Fruit fly (Drosophila melanogaster) whole organism, embryonic: Measurements from ENCODE around the gene fiz.

Experiments
- CG1024 ChIP-seq: fragments of 200-800 bp; sonication (Bioruptor generic); IDR thresholded peaks from 2 replicates; pipeline ENCODE4 v1.3.6; 2022; ENCODE audit warnings: missing biosample characterization, missing genetic modification characterization
- CG10267 ChIP-seq: fragments of 200-800 bp; sonication (Bioruptor generic); optimal IDR thresholded peaks from 2 replicates; lab custom pipeline; 2018; ENCODE audit warnings: missing biosample characterization, mild to moderate bottlenecking, missing genetic modification characterization, moderate library complexity
- CG10431 ChIP-seq: fragments of 200-800 bp; sonication (Bioruptor generic); optimal IDR thresholded peaks from 3 replicates; lab custom pipeline; 2018; ENCODE audit warnings: missing biosample characterization, mild to moderate bottlenecking, missing genetic modification characterization
- CG12236 ChIP-seq: fragments of 200-800 bp; sonication (Bioruptor generic); optimal IDR thresholded peaks from 2 replicates; lab custom pipeline; 2016; ENCODE audit warnings: missing biosample characterization, missing genetic modification characterization
- CG14710 ChIP-seq: fragments of 200-800 bp; sonication (Bioruptor generic); optimal IDR thresholded peaks from 3 replicates; lab custom pipeline; 2019; ENCODE audit warnings: missing biosample characterization, mild to moderate bottlenecking, missing genetic modification characterization, moderate library complexity
- CG15269 ChIP-seq: fragments of 200-800 bp; sonication (Bioruptor generic); optimal IDR thresholded peaks from 2 replicates; lab custom pipeline; 2018; ENCODE audit warnings: missing biosample characterization, mild to moderate bottlenecking, missing genetic modification characterization, moderate library complexity
- CG15601 ChIP-seq: fragments of 200-800 bp; sonication (Bioruptor generic); optimal IDR thresholded peaks from 3 replicates; lab custom pipeline; 2019; ENCODE audit warnings: missing biosample characterization, mild to moderate bottlenecking, missing genetic modification characterization, moderate library complexity
- CG15696 ChIP-seq: fragments of 200-800 bp; sonication (Bioruptor generic); optimal IDR thresholded peaks from 2 replicates; lab custom pipeline; 2019; ENCODE audit warnings: missing biosample characterization, mild to moderate bottlenecking, missing genetic modification characterization, moderate library complexity
- CG16779 ChIP-seq: fragments of 200-800 bp; sonication (Bioruptor generic); IDR thresholded peaks from 2 replicates; pipeline ENCODE4 v1.3.6; 2022; ENCODE audit warnings: missing biosample characterization, missing genetic modification characterization
- CG17829 ChIP-seq: fragments of 200-800 bp; optimal IDR thresholded peaks from 2 replicates; lab custom pipeline; 2019; ENCODE audit warnings: missing biosample characterization, mild to moderate bottlenecking, missing genetic modification characterization, moderate library complexity
- CG17912 ChIP-seq: fragments of 200-800 bp; sonication (Bioruptor generic); optimal IDR thresholded peaks from 2 replicates; lab custom pipeline; 2018; ENCODE audit warnings: missing biosample characterization, mild to moderate bottlenecking, missing genetic modification characterization
- CG2678 ChIP-seq: fragments of 200-800 bp; sonication (Bioruptor generic); optimal IDR thresholded peaks from 3 replicates; lab custom pipeline; 2019; ENCODE audit warnings: missing biosample characterization, mild to moderate bottlenecking, missing genetic modification characterization, moderate library complexity
- CG5953 ChIP-seq: fragments of 200-800 bp; sonication (Bioruptor generic); IDR thresholded peaks from 2 replicates; pipeline ENCODE4 v1.3.6; 2022; ENCODE audit warnings: missing biosample characterization, missing genetic modification characterization
- CG6654 ChIP-seq: fragments of 200-800 bp; sonication (Bioruptor generic); optimal IDR thresholded peaks from 2 replicates; lab custom pipeline; 2017; ENCODE audit warnings: missing biosample characterization, mild to moderate bottlenecking, missing genetic modification characterization
- CG6683 ChIP-seq: fragments of 200-800 bp; sonication (Bioruptor generic); optimal IDR thresholded peaks from 2 replicates; lab custom pipeline; 2017; ENCODE audit warnings: missing biosample characterization, mild to moderate bottlenecking, missing genetic modification characterization, missing genetic modification reagents
- CG8388 ChIP-seq: fragments of 200-800 bp; sonication (Bioruptor generic); optimal IDR thresholded peaks from 2 replicates; lab custom pipeline; 2019; ENCODE audit warnings: missing biosample characterization, mild to moderate bottlenecking, missing genetic modification characterization, moderate library complexity
- Chrac-16 ChIP-seq: fragments of 200-800 bp; sonication (Bioruptor generic); optimal IDR thresholded peaks from 3 replicates; lab custom pipeline; 2016; ENCODE audit warnings: missing biosample characterization, missing genetic modification characterization
- CoRest ChIP-seq: fragments of 200-800 bp; sonication (Bioruptor generic); optimal IDR thresholded peaks from 3 replicates; lab custom pipeline; 2018; ENCODE audit warnings: missing biosample characterization, mild to moderate bottlenecking, missing genetic modification characterization, moderate library complexity
- CrebB ChIP-seq: fragments of 200-800 bp; sonication (Bioruptor generic); optimal IDR thresholded peaks from 3 replicates; lab custom pipeline; 2018; ENCODE audit warnings: missing biosample characterization, mild to moderate bottlenecking, missing genetic modification characterization
- Deaf1 ChIP-seq: fragments of 200-800 bp; optimal IDR thresholded peaks from 3 replicates; lab custom pipeline; 2019; ENCODE audit warnings: missing biosample characterization, mild to moderate bottlenecking, missing genetic modification characterization, moderate library complexity
- Elba2 ChIP-seq: fragments of 200-800 bp; sonication (Bioruptor generic); optimal IDR thresholded peaks from 3 replicates; lab custom pipeline; 2016; ENCODE audit warnings: missing biosample characterization, missing genetic modification characterization
- Hr3 ChIP-seq: fragments of 200-800 bp; sonication (Bioruptor generic); optimal IDR thresholded peaks from 3 replicates; lab custom pipeline; 2016; ENCODE audit warnings: missing biosample characterization, missing genetic modification characterization
- Lim3 ChIP-seq: fragments of 200-800 bp; sonication (Bioruptor generic); IDR thresholded peaks from 2 replicates; pipeline ENCODE4 v1.3.6; 2022; ENCODE audit warnings: missing biosample characterization, missing genetic modification characterization
- Six4 ChIP-seq: fragments of 200-800 bp; sonication (Bioruptor generic); optimal IDR thresholded peaks from 2 replicates; lab custom pipeline; 2016; ENCODE audit warnings: missing biosample characterization, missing genetic modification characterization
- TFAM ChIP-seq: fragments of 200-800 bp; sonication (Bioruptor generic); optimal IDR thresholded peaks from 2 replicates; lab custom pipeline; 2017; ENCODE audit warnings: missing biosample characterization, missing genetic modification characterization, inconsistent platforms
- ab ChIP-seq: fragments of 200-800 bp; sonication (Bioruptor generic); optimal IDR thresholded peaks from 2 replicates; lab custom pipeline; 2016; ENCODE audit warnings: missing biosample characterization, missing genetic modification characterization
- ac ChIP-seq: fragments of 200-800 bp; sonication (Bioruptor generic); optimal IDR thresholded peaks from 3 replicates; lab custom pipeline; 2017; ENCODE audit warnings: missing biosample characterization, mild to moderate bottlenecking, missing genetic modification characterization
- bbx ChIP-seq: fragments of 200-800 bp; sonication (Bioruptor generic); IDR thresholded peaks from 2 replicates; pipeline ENCODE4 v1.3.6; 2022; ENCODE audit warnings: missing biosample characterization, missing genetic modification characterization; ENCODE audit not compliant: partially characterized antibody
- chinmo ChIP-seq: fragments of 200-800 bp; sonication (Bioruptor generic); IDR thresholded peaks from 4 replicates; pipeline ENCODE4 v1.3.6; 2022; ENCODE audit warnings: missing biosample characterization, missing genetic modification characterization; ENCODE audit not compliant: partially characterized antibody
- chn ChIP-seq: fragments of 200-800 bp; sonication (Bioruptor generic); optimal IDR thresholded peaks from 2 replicates; lab custom pipeline; 2016; ENCODE audit warnings: missing biosample characterization, missing genetic modification characterization
- crol ChIP-seq: fragments of 200-800 bp; sonication (Bioruptor generic); IDR thresholded peaks from 2 replicates; pipeline ENCODE4 v1.3.6; 2022; ENCODE audit warnings: missing biosample characterization, missing genetic modification characterization
- dmrt11E ChIP-seq: fragments of 200-800 bp; sonication (Bioruptor generic); optimal IDR thresholded peaks from 3 replicates; lab custom pipeline; 2018; ENCODE audit warnings: missing biosample characterization, mild to moderate bottlenecking, missing genetic modification characterization, moderate library complexity
- dpn ChIP-seq, 2 experiments: fragments of 200-800 bp; sonication (Bioruptor generic); optimal IDR thresholded peaks; 3 replicates each; lab custom pipeline; 2016; ENCODE audit warnings: missing biosample characterization in 2 of 2, missing genetic modification characterization in 2 of 2
- eve ChIP-seq, 2 experiments: fragments of >200 bp; optimal IDR thresholded peaks; 2 replicates each; lab custom pipeline; 2017; ENCODE audit warnings: missing biosample characterization in 2 of 2, missing genetic modification characterization in 2 of 2
- gt ChIP-seq: fragments of 200-800 bp; sonication (Bioruptor generic); IDR thresholded peaks from 2 replicates; pipeline ENCODE4 v1.3.6; 2022; ENCODE audit warnings: missing biosample characterization, missing genetic modification characterization
- h ChIP-seq: fragments of >200 bp; optimal IDR thresholded peaks from 2 replicates; lab custom pipeline; 2017
- hb ChIP-seq: fragments of 200-800 bp; sonication (Bioruptor generic); IDR thresholded peaks from 3 replicates; pipeline ENCODE4 v1.3.6; 2022; ENCODE audit warnings: missing biosample characterization, missing genetic modification characterization; ENCODE audit not compliant: partially characterized antibody
- ind ChIP-seq: fragments of 200-800 bp; sonication (Bioruptor generic); optimal IDR thresholded peaks from 3 replicates; lab custom pipeline; 2016; ENCODE audit warnings: missing biosample characterization, missing genetic modification characterization
- klu ChIP-seq: fragments of 200-800 bp; sonication (Bioruptor generic); IDR thresholded peaks from 2 replicates; pipeline ENCODE4 v1.3.6; 2022; ENCODE audit warnings: missing biosample characterization, missing genetic modification characterization
- mam ChIP-seq: fragments of 200-800 bp; sonication (Bioruptor generic); optimal IDR thresholded peaks from 3 replicates; lab custom pipeline; 2016; ENCODE audit warnings: missing biosample characterization, missing genetic modification characterization
- mirr ChIP-seq: fragments of 200-800 bp; sonication (Bioruptor generic); optimal IDR thresholded peaks from 3 replicates; lab custom pipeline; 2018; ENCODE audit warnings: missing biosample characterization, mild to moderate bottlenecking, missing genetic modification characterization
- pan ChIP-seq, 4 experiments: fragments of >200 bp in 3 of 4; fragments of 200-800 bp in 1 of 4; sonication (Bioruptor generic) in 1 of 4; optimal IDR thresholded peaks in 3 of 4; IDR thresholded peaks in 1 of 4; 2 replicates each; pipeline versions ENCODE4 v1.3.6 to Lab custom; 2017 to 2022; ENCODE audit warnings: missing biosample characterization in 2 of 4, missing genetic modification characterization in 2 of 4, mixed read lengths in 1 of 4
- phol ChIP-seq: fragments of 200-800 bp; sonication (Bioruptor generic); optimal IDR thresholded peaks from 3 replicates; lab custom pipeline; 2018; ENCODE audit warnings: missing biosample characterization, mild to moderate bottlenecking, missing genetic modification characterization, moderate library complexity
- run ChIP-seq: fragments of 200-800 bp; sonication (Bioruptor generic); optimal IDR thresholded peaks from 3 replicates; lab custom pipeline; 2018; ENCODE audit warnings: missing biosample characterization, mild to moderate bottlenecking, missing genetic modification characterization
- shn ChIP-seq: fragments of 200-800 bp; sonication (Bioruptor generic); optimal IDR thresholded peaks from 3 replicates; lab custom pipeline; 2016; ENCODE audit warnings: missing biosample characterization, missing genetic modification characterization
- tio ChIP-seq: fragments of 200-800 bp; sonication (Bioruptor generic); optimal IDR thresholded peaks from 2 replicates; lab custom pipeline; 2017; ENCODE audit warnings: missing biosample characterization, missing genetic modification characterization, inconsistent platforms
- zen2 ChIP-seq: fragments of 200-800 bp; sonication (Bioruptor generic); IDR thresholded peaks from 3 replicates; pipeline ENCODE4 v1.3.6; 2022; ENCODE audit warnings: missing biosample characterization, missing genetic modification characterization; ENCODE audit not compliant: partially characterized antibody
- zfh2 ChIP-seq: fragments of 200-800 bp; sonication (Bioruptor generic); optimal IDR thresholded peaks from 2 replicates; lab custom pipeline; 2016; ENCODE audit warnings: missing biosample characterization, missing genetic modification characterization

The fiz gene

DNA sequence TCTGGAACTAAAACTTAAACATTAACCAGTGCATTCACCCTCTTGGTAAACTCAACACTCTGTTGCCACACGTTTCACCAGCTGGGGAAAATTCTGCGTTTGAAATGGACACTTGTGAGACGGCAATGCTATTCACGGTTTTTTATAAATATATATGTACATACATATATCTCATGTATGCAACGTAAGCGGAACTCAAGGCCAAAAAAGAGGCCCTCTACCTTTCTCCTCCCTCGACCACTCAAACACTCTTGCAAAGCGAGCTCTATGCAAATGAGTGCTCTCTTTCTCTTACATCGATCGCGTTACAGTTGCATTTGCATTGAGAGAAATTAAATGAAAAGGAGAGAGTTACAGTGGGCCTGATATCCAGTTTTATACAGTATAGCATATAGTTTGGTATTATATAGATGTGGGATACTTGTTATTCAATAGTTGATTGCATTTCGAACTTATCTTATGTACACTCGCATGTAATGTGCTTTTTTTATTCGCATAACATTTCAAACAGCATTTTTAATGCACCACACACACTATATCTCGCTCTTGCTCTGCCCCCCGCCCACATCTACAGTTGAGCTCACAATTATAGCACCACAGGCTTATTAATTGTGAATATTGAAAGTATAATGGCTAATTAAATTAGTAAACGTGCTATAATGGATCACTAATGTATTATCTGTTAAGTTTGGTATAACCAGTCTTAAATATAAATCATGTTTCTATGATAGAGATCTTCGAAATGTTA is 42.8 kb upstream of the fiz start (continued):
- TF ChIP-seq klu (GFP tag; lab: Robert Waterston, UW) (0 out of 2 replicates have a peak, but pooled peaks have one; percentile 7), CG12236 (peak; percentile 32), Six4 (peak; percentile 27), tio (GFP tag; lab: Kevin White, UChicago) (no peak), CG10267 (tag; lab: Kevin White, UChicago) (peak; percentile 42), dmrt11E (tag; lab: Kevin White, UChicago) (peak; percentile 62), Hr3 (GFP tag; lab: Kevin White, UChicago) (no peak), CrebB (tag; lab: Kevin White, UChicago) (no peak), chn (GFP tag; lab: Kevin White, UChicago) (peak; percentile 51), pan (optimal IDR thresholded peaks at IDR 0.05; lab: Kevin White, UChicago) (no peak), pan (GFP tag; optimal IDR thresholded peaks at IDR 0.05 in 1 of 2, IDR thresholded peaks at IDR 0.05 in 1 of 2) (peak in 1 of 2 experiments; percentile 35), chinmo (GFP tag; lab: Robert Waterston, UW) (no peak), shn (peak; percentile 18), run (peak; percentile 39), bbx (no peak), CG8388 (peak; percentile 77), phol (tag; lab: Kevin White, UChicago) (peak; percentile 65), ab (GFP tag; lab: Kevin White, UChicago) (no peak), Chrac-16 (GFP tag; lab: Kevin White, UChicago) (peak; percentile 49), crol (GFP tag; lab: Robert Waterston, UW) (peak; percentile 30; the same call in 1 of the 2 replicates), CoRest (tag; lab: Kevin White, UChicago) (peak; percentile 49), zfh2 (no peak), CG15696 (tag; lab: Kevin White, UChicago) (no peak), CG10431 (GFP tag; lab: Kevin White, UChicago) (peak; percentile 54), dpn (GFP tag; optimal IDR thresholded peaks at IDR 0.05; lab: Kevin White, UChicago) (peak in 1 of 2 experiments; percentile 63), CG5953 (GFP tag; lab: Robert Waterston, UW) (peak; percentile 66), zen2 (GFP tag; lab: Robert Waterston, UW) (no peak), CG15601 (tag; lab: Kevin White, UChicago) (peak; percentile 34), ac (GFP tag; lab: Kevin White, UChicago) (no peak), mam (GFP tag; lab: Kevin White, UChicago) (peak; percentile 8), Lim3 (GFP tag; lab: Robert Waterston, UW) (no peak), CG16779 (GFP tag; lab: Robert Waterston, UW) (no peak), CG1024 (GFP tag; lab: Robert Waterston, UW) (0 out of 2 replicates have a peak, but pooled peaks have one; percentile 10), CG17829 (tag; lab: Kevin White, UChicago) (peak; percentile 51), CG6654 (GFP tag; lab: Kevin White, UChicago) (peak; percentile 10), CG6683 (GFP tag; lab: Kevin White, UChicago) (no peak), CG17912 (no peak), CG14710 (tag; lab: Kevin White, UChicago) (peak; percentile 49), hb (GFP tag; lab: Robert Waterston, UW) (no peak), Deaf1 (tag; lab: Kevin White, UChicago) (no peak), ind (no peak), gt (GFP tag; lab: Robert Waterston, UW) (no peak), eve (GFP tag; optimal IDR thresholded peaks at IDR 0.05; lab: Kevin White, UChicago) (peak in 1 of 2 experiments; percentile 20), CG2678 (tag; lab: Kevin White, UChicago) (peak; percentile 68), TFAM (GFP tag; lab: Kevin White, UChicago) (no peak), mirr (GFP tag; lab: Kevin White, UChicago) (no peak), CG15269 (peak; percentile 14), Elba2 (GFP tag; lab: Kevin White, UChicago) (no peak), h (lab: Kevin White, UChicago) (no peak)
